Fruit fly (Drosophila melanogaster): ENCODE measurements around the gene nudC.

dm6 chr3L:16780317-16780716, 24.5 kb upstream of the nudC start:
- no peak for TF ChIP-seq psq (optimal IDR thresholded peaks at IDR 0.05)
- TF ChIP-seq h (optimal IDR thresholded peaks at IDR 0.05), result no peak
